Worm (Caenorhabditis elegans): ENCODE results near the gene pfd-1.
"Not testable (repeated sequence)": the region's sequence is repeated elsewhere in the genome, so short reads cannot be mapped to it uniquely, and the experiment has no call there.

The pfd-1 gene

ce11 chrIV:11180077-11180476 lies 30.2 kb downstream of the pfd-1 start:
- TF ChIP-seq tbx-2 (tag; optimal IDR thresholded peaks at IDR 0.05), result no peak
- no peak for TF ChIP-seq nhr-67 (tag; optimal IDR thresholded peaks at IDR 0.05)
- peak; percentile 6 for TF ChIP-seq pha-4 (tag; optimal IDR thresholded peaks at IDR 0.05)
- no peak for TF ChIP-seq egl-27 (tag; optimal IDR thresholded peaks at IDR 0.05)
- peak; percentile 11 for TF ChIP-seq elt-2 (tag; optimal IDR thresholded peaks at IDR 0.05)
- no peak for TF ChIP-seq R02D3.7 (tag; optimal IDR thresholded peaks at IDR 0.05)
- no peak for TF ChIP-seq fkh-10 (GFP tag; optimal IDR thresholded peaks at IDR 0.05)
- TF ChIP-seq pqm-1 (tag; optimal IDR thresholded peaks at IDR 0.05), result peak; percentile 32
- TF ChIP-seq nhr-23 (tag; optimal IDR thresholded peaks at IDR 0.05), result no peak
- TF ChIP-seq ceh-16 (tag; optimal IDR thresholded peaks at IDR 0.05), result no peak
- no peak for TF ChIP-seq nfya-1 (tag; optimal IDR thresholded peaks at IDR 0.05; ENCODE audit: insufficient read depth)

- no peak for TF ChIP-seq ceh-82 (tag; optimal IDR thresholded peaks at IDR 0.05)
- TF ChIP-seq elt-2 (tag; optimal IDR thresholded peaks at IDR 0.05), result peak; percentile 0
- TF ChIP-seq fos-1 (tag; optimal IDR thresholded peaks at IDR 0.05), result no peak
- peak; percentile 8 for TF ChIP-seq pha-4 (tag; optimal IDR thresholded peaks at IDR 0.05)
- TF ChIP-seq nhr-43 (tag; optimal IDR thresholded peaks at IDR 0.05; ENCODE audit: poor library complexity, severe bottlenecking), result no peak
- no peak for TF ChIP-seq eor-1 (tag; optimal IDR thresholded peaks at IDR 0.05)
Measured at ce11 chrIV:11183013-11183412, 33.1 kb downstream of the pfd-1 start, which contains the start of gene prx-14. Gene prx-14, plus strand, starts transcription at chrIV:11183132.

- no peak for TF ChIP-seq lin-39 (tag; optimal IDR thresholded peaks at IDR 0.05)
- TF ChIP-seq elt-2 (tag; optimal IDR thresholded peaks at IDR 0.05), result peak; percentile 34
- no peak for TF ChIP-seq eor-1 (tag; optimal IDR thresholded peaks at IDR 0.05)
Measured at ce11 chrIV:11183991-11184390, 34.1 kb downstream of the pfd-1 start, which contains the start of gene nuaf-3. Gene nuaf-3, plus strand, starts transcription at chrIV:11184291.

DNA sequence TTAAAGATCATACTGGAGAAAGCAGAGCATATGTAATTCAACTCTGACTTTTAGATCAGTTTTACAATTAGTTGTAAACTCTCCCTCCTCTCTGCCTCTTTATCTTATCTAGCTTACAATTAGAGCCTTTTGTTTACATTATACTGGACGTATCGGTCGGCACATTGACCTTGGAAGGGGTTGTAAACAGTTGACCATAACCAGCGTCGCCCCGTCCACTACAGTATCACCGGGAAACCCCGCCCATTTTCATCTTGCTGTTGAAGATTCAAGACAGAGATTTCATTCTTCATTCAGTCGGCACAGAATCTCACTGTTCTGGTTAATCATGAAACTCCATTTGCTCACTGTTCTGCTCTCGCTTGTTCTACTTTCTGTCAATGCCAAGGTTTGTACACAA lies 36.8 kb downstream of the pfd-1 start, which contains the start of gene sdz-27:
sdz-27 (plus strand) TSS at position 301 of the 400 bp plus-strand sequence.
- no peak for TF ChIP-seq nfya-1 (tag; optimal IDR thresholded peaks at IDR 0.05; ENCODE audit: insufficient read depth)
- no peak for TF ChIP-seq elt-2 (tag; optimal IDR thresholded peaks at IDR 0.05)
- TF ChIP-seq ZK546.5 (tag; optimal IDR thresholded peaks at IDR 0.05), result no peak
- no peak for TF ChIP-seq nhr-43 (tag; optimal IDR thresholded peaks at IDR 0.05; ENCODE audit: poor library complexity, severe bottlenecking)
- TF ChIP-seq daf-12 (tag; optimal IDR thresholded peaks at IDR 0.05), result no peak
- no peak for TF ChIP-seq ama-1 (optimal IDR thresholded peaks at IDR 0.05)
- TF ChIP-seq skn-1 (tag; optimal IDR thresholded peaks at IDR 0.05), result no peak
- no peak for TF ChIP-seq sea-2 (GFP tag; optimal IDR thresholded peaks at IDR 0.05)
- no peak for TF ChIP-seq ceh-82 (tag; optimal IDR thresholded peaks at IDR 0.05)
- TF ChIP-seq nhr-25 (tag; optimal IDR thresholded peaks at IDR 0.05), result no peak
- no peak for TF ChIP-seq nhr-237 (tag; optimal IDR thresholded peaks at IDR 0.05)
- TF ChIP-seq pqm-1 (tag; optimal IDR thresholded peaks at IDR 0.05), result no peak
- TF ChIP-seq mdl-1 (tag; optimal IDR thresholded peaks at IDR 0.05), result no peak
- no peak for TF ChIP-seq eor-1 (tag; optimal IDR thresholded peaks at IDR 0.05)
- no peak for TF ChIP-seq elt-3 (tag; optimal IDR thresholded peaks at IDR 0.05)
- no peak for TF ChIP-seq egl-27 (tag; optimal IDR thresholded peaks at IDR 0.05)
- no peak for TF ChIP-seq tbx-2 (tag; optimal IDR thresholded peaks at IDR 0.05)
- no peak for TF ChIP-seq nhr-23 (tag; optimal IDR thresholded peaks at IDR 0.05)

DNA sequence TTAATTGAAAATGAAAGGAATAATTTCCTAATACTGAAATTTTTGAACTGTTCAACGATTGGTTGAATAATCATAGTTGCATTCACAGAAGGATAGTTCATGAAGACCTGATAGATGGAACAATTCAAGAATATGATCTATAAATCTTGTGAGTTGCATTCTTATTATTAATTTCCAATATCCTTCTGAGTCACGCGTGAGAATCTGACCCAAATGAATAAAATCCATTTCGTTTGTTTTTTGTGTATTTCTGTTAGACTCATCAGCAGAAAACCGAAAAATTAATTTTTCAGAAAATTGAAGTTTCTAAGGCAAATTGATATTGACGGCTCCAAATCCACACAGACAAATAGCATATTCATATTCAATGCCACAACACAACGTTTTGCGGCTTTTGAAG lies 39.5 kb downstream of the pfd-1 start, which contains the start of gene fbxb-79:
fbxb-79 (minus strand) TSS at position 101 of the 400 bp plus-strand sequence.
- TF ChIP-seq aly-2 (tag; optimal IDR thresholded peaks at IDR 0.05), result no peak
- TF ChIP-seq mml-1 (tag; optimal IDR thresholded peaks at IDR 0.05), result no peak
- no peak for TF ChIP-seq hmg-11 (tag; optimal IDR thresholded peaks at IDR 0.05)

- not testable (repeated sequence) for TF ChIP-seq ztf-11, zag-1, mdl-1 (tag; optimal IDR thresholded peaks at IDR 0.05)
Measured at ce11 chrIV:11198983-11199382, 49.1 kb downstream of the pfd-1 start, which contains the start of gene R07H5.16. Gene R07H5.16, plus strand, starts transcription at chrIV:11199330.

Data from whole organism, L3 larva.